Fruit fly (Drosophila melanogaster) whole organism, embryonic: ENCODE results near the gene SCCRO.
A peak's percentile ranks its signal among the peaks of the same experiment; 100 is the strongest.

ENCODE experiments used
- Abd-B ChIP-seq: fragments of 200-800 bp; sonication (Bioruptor generic); optimal IDR thresholded peaks from 2 replicates; lab custom pipeline; 2018; ENCODE audit warnings: missing biosample characterization, mild to moderate bottlenecking, missing genetic modification characterization, moderate library complexity
- CG10654 ChIP-seq: fragments of 200-800 bp; sonication (Bioruptor generic); optimal IDR thresholded peaks from 2 replicates; lab custom pipeline; 2016; ENCODE audit warnings: missing biosample characterization, missing genetic modification characterization
- CG12071 ChIP-seq: fragments of 200-800 bp; sonication (Bioruptor generic); optimal IDR thresholded peaks from 3 replicates; lab custom pipeline; 2018; ENCODE audit warnings: missing biosample characterization, mild to moderate bottlenecking, missing genetic modification characterization
- CG12659 ChIP-seq: fragments of 200-800 bp; sonication (Bioruptor generic); optimal IDR thresholded peaks from 3 replicates; lab custom pipeline; 2017; ENCODE audit warnings: mild to moderate bottlenecking, missing biosample characterization, missing genetic modification reagents, missing genetic modification characterization
- CG12744 ChIP-seq: fragments of 200-800 bp; sonication (Bioruptor generic); optimal IDR thresholded peaks from 2 replicates; lab custom pipeline; 2016; ENCODE audit warnings: missing biosample characterization, missing genetic modification characterization
- CG13287 ChIP-seq: fragments of 200-800 bp; sonication (Bioruptor generic); IDR thresholded peaks from 2 replicates; pipeline ENCODE4 v1.3.6; 2022; ENCODE audit warnings: missing biosample characterization, missing genetic modification characterization; ENCODE audit not compliant: partially characterized antibody
- CG14710 ChIP-seq: fragments of 200-800 bp; sonication (Bioruptor generic); optimal IDR thresholded peaks from 3 replicates; lab custom pipeline; 2019; ENCODE audit warnings: missing biosample characterization, mild to moderate bottlenecking, missing genetic modification characterization, moderate library complexity
- CG16779 ChIP-seq: fragments of 200-800 bp; sonication (Bioruptor generic); IDR thresholded peaks from 2 replicates; pipeline ENCODE4 v1.3.6; 2022; ENCODE audit warnings: missing biosample characterization, missing genetic modification characterization
- CG17328 ChIP-seq: fragments of 200-800 bp; sonication (Bioruptor generic); IDR thresholded peaks from 2 replicates; pipeline ENCODE4 v1.3.6; 2022; ENCODE audit warnings: missing biosample characterization, missing genetic modification characterization
- CG2116 ChIP-seq: fragments of 200-800 bp; sonication (Bioruptor generic); optimal IDR thresholded peaks from 3 replicates; lab custom pipeline; 2018; ENCODE audit warnings: missing biosample characterization, mild to moderate bottlenecking, missing genetic modification characterization
- CG2199 ChIP-seq: fragments of 200-800 bp; sonication (Bioruptor generic); IDR thresholded peaks from 3 replicates; pipeline ENCODE4 v1.3.6; 2022; ENCODE audit warnings: missing biosample characterization, missing genetic modification characterization
- CG2202 ChIP-seq: fragments of 200-800 bp; sonication (Bioruptor generic); optimal IDR thresholded peaks from 2 replicates; lab custom pipeline; 2018; ENCODE audit warnings: missing biosample characterization, mild to moderate bottlenecking, missing genetic modification characterization
- CG31224 ChIP-seq: fragments of 200-800 bp; sonication (Bioruptor generic); IDR thresholded peaks from 2 replicates; pipeline ENCODE4 v1.3.6; 2022; ENCODE audit warnings: missing biosample characterization, missing genetic modification characterization
- CG31388 ChIP-seq: fragments of 200-800 bp; sonication (Bioruptor generic); optimal IDR thresholded peaks from 2 replicates; lab custom pipeline; 2016; ENCODE audit warnings: missing biosample characterization, missing genetic modification characterization
- CG32772 ChIP-seq: fragments of 200-800 bp; sonication (Bioruptor generic); IDR thresholded peaks from 2 replicates; pipeline ENCODE4 v1.3.6; 2022; ENCODE audit warnings: missing biosample characterization, missing genetic modification characterization
- CG4820 ChIP-seq: fragments of 200-800 bp; sonication (Bioruptor generic); optimal IDR thresholded peaks from 3 replicates; lab custom pipeline; 2016; ENCODE audit warnings: missing biosample characterization, missing genetic modification characterization
- CG6272 ChIP-seq: fragments of 200-800 bp; sonication (Bioruptor generic); IDR thresholded peaks from 2 replicates; pipeline ENCODE4 v1.3.6; 2022; ENCODE audit warnings: missing biosample characterization, missing genetic modification characterization
- CG6854 ChIP-seq: fragments of 200-800 bp; sonication (Bioruptor generic); optimal IDR thresholded peaks from 3 replicates; lab custom pipeline; 2017; ENCODE audit warnings: missing biosample characterization, mild to moderate bottlenecking, missing genetic modification characterization
- CG7357 ChIP-seq: fragments of 200-800 bp; sonication (Bioruptor generic); IDR thresholded peaks from 3 replicates; pipeline ENCODE4 v1.3.6; 2022; ENCODE audit warnings: missing biosample characterization, missing genetic modification characterization
- CG8924 ChIP-seq: fragments of 200-800 bp; optimal IDR thresholded peaks from 3 replicates; lab custom pipeline; 2019; ENCODE audit warnings: missing biosample characterization, mild to moderate bottlenecking, missing genetic modification characterization, moderate library complexity
- CG9727 ChIP-seq: fragments of 200-800 bp; sonication (Bioruptor generic); optimal IDR thresholded peaks from 3 replicates; lab custom pipeline; 2017; ENCODE audit warnings: missing biosample characterization, mild to moderate bottlenecking, missing genetic modification characterization
- CTCF ChIP-seq: fragments of 200-800 bp; sonication (Bioruptor generic); optimal IDR thresholded peaks from 2 replicates; lab custom pipeline; 2017; ENCODE audit warnings: missing biosample characterization, mild to moderate bottlenecking, missing genetic modification characterization, moderate library complexity
- Camta ChIP-seq: fragments of 200-800 bp; sonication (Bioruptor generic); optimal IDR thresholded peaks from 2 replicates; lab custom pipeline; 2016; ENCODE audit warnings: missing biosample characterization, missing genetic modification characterization
- Dbx ChIP-seq: fragments of 200-800 bp; sonication (Bioruptor generic); IDR thresholded peaks from 3 replicates; pipeline ENCODE4 v1.3.6; 2022; ENCODE audit warnings: missing biosample characterization, missing genetic modification characterization
- Dip2 ChIP-seq: fragments of 200-800 bp; sonication (Bioruptor generic); IDR thresholded peaks from 2 replicates; pipeline ENCODE4 v1.3.6; 2022; ENCODE audit warnings: missing biosample characterization, missing genetic modification characterization
- Dll ChIP-seq: fragments of 200-800 bp; sonication (Bioruptor generic); IDR thresholded peaks from 4 replicates; pipeline ENCODE4 v1.3.6; 2022; ENCODE audit warnings: missing biosample characterization, missing genetic modification characterization; ENCODE audit not compliant: partially characterized antibody
- Hmr ChIP-seq: fragments of 200-800 bp; sonication (Bioruptor generic); optimal IDR thresholded peaks from 3 replicates; lab custom pipeline; 2017; ENCODE audit warnings: mild to moderate bottlenecking, missing biosample characterization, missing genetic modification reagents, missing genetic modification characterization
- Hr51 ChIP-seq, 2 experiments: fragments of 200-800 bp; sonication (Bioruptor generic); optimal IDR thresholded peaks; 2 replicates in 1 of 2; 3 replicates in 1 of 2; lab custom pipeline; 2016 to 2018; ENCODE audit warnings: missing biosample characterization in 2 of 2, missing genetic modification characterization in 2 of 2, mild to moderate bottlenecking in 1 of 2, moderate library complexity in 1 of 2
- Hsf ChIP-seq: fragments of 200-800 bp; sonication (Bioruptor generic); optimal IDR thresholded peaks from 3 replicates; lab custom pipeline; 2016; ENCODE audit warnings: missing biosample characterization, missing genetic modification characterization
- Mad ChIP-seq: fragments of 200-800 bp; sonication (Bioruptor generic); optimal IDR thresholded peaks from 2 replicates; lab custom pipeline; 2016; ENCODE audit warnings: missing biosample characterization, missing genetic modification characterization
- Nf-YC ChIP-seq: fragments of 200-800 bp; optimal IDR thresholded peaks from 3 replicates; lab custom pipeline; 2019; ENCODE audit warnings: missing biosample characterization, mild to moderate bottlenecking, missing genetic modification characterization, moderate library complexity
- Rfx ChIP-seq: fragments of 200-800 bp; sonication (Bioruptor generic); IDR thresholded peaks from 2 replicates; pipeline ENCODE4 v1.3.6; 2022; ENCODE audit warnings: missing biosample characterization, missing genetic modification characterization
- crol ChIP-seq: fragments of 200-800 bp; sonication (Bioruptor generic); IDR thresholded peaks from 2 replicates; pipeline ENCODE4 v1.3.6; 2022; ENCODE audit warnings: missing biosample characterization, missing genetic modification characterization
- dysf ChIP-seq: fragments of 200-800 bp; sonication (Bioruptor generic); IDR thresholded peaks from 3 replicates; pipeline ENCODE4 v1.3.6; 2022; ENCODE audit warnings: missing biosample characterization, missing genetic modification characterization
- emc ChIP-seq: fragments of 200-800 bp; sonication (Bioruptor generic); optimal IDR thresholded peaks from 2 replicates; lab custom pipeline; 2016; ENCODE audit warnings: missing biosample characterization, missing genetic modification characterization
- en ChIP-seq: fragments of 200-800 bp; sonication (Bioruptor generic); optimal IDR thresholded peaks from 2 replicates; lab custom pipeline; 2016; ENCODE audit warnings: missing biosample characterization, missing genetic modification characterization
- gcm ChIP-seq: fragments of 200-800 bp; sonication (Bioruptor generic); optimal IDR thresholded peaks from 2 replicates; lab custom pipeline; 2019; ENCODE audit warnings: missing biosample characterization, mild to moderate bottlenecking, missing genetic modification characterization, moderate library complexity
- hkb ChIP-seq, 2 experiments: fragments of 200-800 bp in 1 of 2; fragments of >200 bp in 1 of 2; sonication (Bioruptor generic) in 1 of 2; IDR thresholded peaks in 1 of 2; optimal IDR thresholded peaks in 1 of 2; 2 replicates each; pipeline versions ENCODE4 v1.3.6 to Lab custom; 2017 to 2022; ENCODE audit warnings: missing biosample characterization in 1 of 2, missing genetic modification characterization in 1 of 2
- jing ChIP-seq: fragments of 200-800 bp; sonication (Bioruptor generic); optimal IDR thresholded peaks from 2 replicates; lab custom pipeline; 2018; ENCODE audit warnings: missing biosample characterization, mild to moderate bottlenecking, missing genetic modification characterization
- kni ChIP-seq: fragments of 200-800 bp; sonication (Bioruptor generic); optimal IDR thresholded peaks from 3 replicates; lab custom pipeline; 2017; ENCODE audit warnings: mild to moderate bottlenecking, missing biosample characterization, missing genetic modification reagents, missing genetic modification characterization
- maf-S ChIP-seq: fragments of 200-800 bp; sonication (Bioruptor generic); optimal IDR thresholded peaks from 2 replicates; lab custom pipeline; 2016; ENCODE audit warnings: missing biosample characterization, missing genetic modification characterization
- mam ChIP-seq: fragments of 200-800 bp; sonication (Bioruptor generic); optimal IDR thresholded peaks from 3 replicates; lab custom pipeline; 2016; ENCODE audit warnings: missing biosample characterization, missing genetic modification characterization
- nerfin-2 ChIP-seq: fragments of 200-800 bp; sonication (Bioruptor generic); IDR thresholded peaks from 2 replicates; pipeline ENCODE4 v1.3.6; 2022; ENCODE audit warnings: missing biosample characterization, missing genetic modification characterization; ENCODE audit not compliant: partially characterized antibody
- onecut ChIP-seq: fragments of 200-800 bp; sonication (Bioruptor generic); IDR thresholded peaks from 2 replicates; pipeline ENCODE4 v1.3.6; 2022; ENCODE audit warnings: missing biosample characterization, missing genetic modification characterization
- otp ChIP-seq: fragments of 200-800 bp; sonication (Bioruptor generic); IDR thresholded peaks from 3 replicates; pipeline ENCODE4, ENCODE4 v1.3.6; 2022; ENCODE audit warnings: missing biosample characterization, missing genetic modification characterization
- pho ChIP-seq: fragments of 200-800 bp; sonication (Bioruptor generic); optimal IDR thresholded peaks from 2 replicates; lab custom pipeline; 2016; ENCODE audit warnings: missing biosample characterization, missing genetic modification characterization
- schlank ChIP-seq: fragments of 200-800 bp; sonication (Bioruptor generic); optimal IDR thresholded peaks from 2 replicates; lab custom pipeline; 2018; ENCODE audit warnings: missing biosample characterization, mild to moderate bottlenecking, missing genetic modification characterization
- seq ChIP-seq: fragments of 200-800 bp; sonication (Bioruptor generic); IDR thresholded peaks from 2 replicates; pipeline ENCODE4 v1.3.6; 2022; ENCODE audit warnings: missing biosample characterization, missing genetic modification characterization
- sug ChIP-seq: fragments of 200-800 bp; optimal IDR thresholded peaks from 2 replicates; lab custom pipeline; 2019; ENCODE audit warnings: missing biosample characterization, mild to moderate bottlenecking, missing genetic modification characterization, moderate library complexity
- tna ChIP-seq: fragments of 200-800 bp; sonication (Bioruptor generic); IDR thresholded peaks from 2 replicates; pipeline ENCODE4 v1.3.6; 2022; ENCODE audit warnings: missing biosample characterization, missing genetic modification characterization; ENCODE audit not compliant: partially characterized antibody
- ttk ChIP-seq: fragments of 200-800 bp; sonication (Bioruptor generic); IDR thresholded peaks from 2 replicates; pipeline ENCODE4 v2.1.2; 2022; ENCODE audit warnings: missing biosample characterization, missing genetic modification characterization

The SCCRO gene

DNA sequence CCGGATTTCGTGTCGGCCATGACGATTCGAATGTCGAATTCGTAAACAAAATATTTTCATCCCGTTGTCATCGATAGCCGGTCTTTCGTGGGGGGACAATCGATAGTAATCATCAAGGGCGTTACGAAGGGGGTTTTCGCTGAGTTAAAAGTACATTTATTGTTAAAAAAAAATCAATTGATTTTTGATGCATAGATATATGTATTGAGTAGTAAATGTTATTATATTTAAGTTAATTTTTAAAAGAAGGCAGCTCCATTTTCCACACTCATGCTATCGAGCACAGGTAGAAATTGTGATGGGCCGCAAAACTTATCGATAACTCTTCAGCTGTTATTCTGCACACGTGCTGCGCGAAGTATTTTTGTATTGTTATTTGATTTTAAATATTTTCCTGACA, 17.3 kb downstream of the SCCRO start, which contains the start of the genes mrn and CG12301 (continued):
- TF ChIP-seq gcm (no peak), jing (no peak), Hsf (peak; percentile 82), dysf (GFP tag; lab: Robert Waterston, UW) (peak; percentile 96), pho (GFP tag; lab: Kevin White, UChicago) (peak; percentile 77), Rfx (peak; percentile 97), otp (GFP tag; lab: Robert Waterston, UW) (peak; percentile 47; the same call in 2 of the 3 replicates), kni (GFP tag; lab: Kevin White, UChicago) (no peak), Dbx (GFP tag; lab: Robert Waterston, UW) (peak; percentile 97), CG6272 (peak; percentile 93), crol (GFP tag; lab: Robert Waterston, UW) (no peak), Hmr (GFP tag; lab: Kevin White, UChicago) (no peak), Dll (GFP tag; lab: Robert Waterston, UW) (peak; percentile 97), seq (GFP tag; lab: Robert Waterston, UW) (no peak), sug (tag; lab: Kevin White, UChicago) (no peak), onecut (GFP tag; lab: Robert Waterston, UW) (no peak; the same call in none of the 2 replicates), CG2116 (GFP tag; lab: Kevin White, UChicago) (peak; percentile 89), schlank (tag; lab: Kevin White, UChicago) (no peak), Dip2 (GFP tag; lab: Robert Waterston, UW) (peak; percentile 24; the same call in 1 of the 2 replicates), nerfin-2 (GFP tag; lab: Robert Waterston, UW) (peak; percentile 90), CG14710 (peak; percentile 76), mam (GFP tag; lab: Kevin White, UChicago) (peak; percentile 81), CG9727 (GFP tag; lab: Kevin White, UChicago) (peak; percentile 87), CG17328 (GFP tag; lab: Robert Waterston, UW) (peak; percentile 56; the same call in 1 of the 2 replicates), CG32772 (GFP tag; lab: Robert Waterston, UW) (peak; percentile 97), hkb (optimal IDR thresholded peaks at IDR 0.05; lab: Kevin White, UChicago) (no peak), hkb (GFP tag; IDR thresholded peaks at IDR 0.05; lab: Robert Waterston, UW) (peak; percentile 58), maf-S (GFP tag; lab: Kevin White, UChicago) (no peak), CG2199 (GFP tag; lab: Robert Waterston, UW) (peak; percentile 94), emc (GFP tag; lab: Kevin White, UChicago) (no peak), Camta (GFP tag; lab: Kevin White, UChicago) (peak; percentile 56), CG12071 (GFP tag; lab: Kevin White, UChicago) (no peak), ttk (GFP tag; lab: Robert Waterston, UW) (peak; percentile 71), CTCF (no peak), tna (peak; percentile 84), CG4820 (GFP tag; lab: Kevin White, UChicago) (peak; percentile 40), en (GFP tag; lab: Kevin White, UChicago) (no peak), CG12659 (GFP tag; lab: Kevin White, UChicago) (peak; percentile 84), Nf-YC (tag; lab: Kevin White, UChicago) (no peak), CG13287 (GFP tag; lab: Robert Waterston, UW) (peak; percentile 97), CG8924 (tag; lab: Kevin White, UChicago) (peak; percentile 66), CG2202 (tag; lab: Kevin White, UChicago) (peak; percentile 8), CG31224 (peak; percentile 73), Hr51 (GFP tag; optimal IDR thresholded peaks at IDR 0.05; lab: Kevin White, UChicago) (peak in 1 of 2 experiments; percentile 67), CG12744 (GFP tag; lab: Kevin White, UChicago) (peak; percentile 39), CG31388 (GFP tag; lab: Kevin White, UChicago) (peak; percentile 19), CG16779 (GFP tag; lab: Robert Waterston, UW) (no peak), CG10654 (GFP tag; lab: Kevin White, UChicago) (peak; percentile 72), CG6854 (peak; percentile 34), Mad (peak; percentile 70), Abd-B (GFP tag; lab: Kevin White, UChicago) (no peak), CG7357 (GFP tag; lab: Robert Waterston, UW) (peak; percentile 86)
